Worm (Caenorhabditis elegans): ENCODE results near the gene F55B12.2.

The F55B12.2 gene

ce11 chrV:13787225-13787898 is 29.4 kb downstream of the F55B12.2 start, which contains the start of the genes F53C11.4 and F53C11.5:
TSS of gene F53C11.4 (minus strand) at chrV:13787352.
TSS of gene F53C11.5 (plus strand) at chrV:13787549.
- TF ChIP-seq C34F6.9 (tag; optimal IDR thresholded peaks at IDR 0.05): peak; percentile 71
- peak; percentile 94 for TF ChIP-seq sma-9 (GFP tag; optimal IDR thresholded peaks at IDR 0.05)
- no peak for TF ChIP-seq sma-9 (tag; optimal IDR thresholded peaks at IDR 0.05)
- TF ChIP-seq blmp-1 (tag; optimal IDR thresholded peaks at IDR 0.05; ENCODE audit: insufficient read depth): no peak
- peak; percentile 26 for TF ChIP-seq F13H6.1 (tag; optimal IDR thresholded peaks at IDR 0.05)
- TF ChIP-seq mab-5 (tag; optimal IDR thresholded peaks at IDR 0.05): no peak
- no peak for TF ChIP-seq lin-39 (tag; optimal IDR thresholded peaks at IDR 0.05)
- TF ChIP-seq lin-13 (GFP tag; optimal IDR thresholded peaks at IDR 0.05): peak; percentile 16
- no peak for TF ChIP-seq nhr-21 (tag; optimal IDR thresholded peaks at IDR 0.05)
- TF ChIP-seq nhr-129 (tag; optimal IDR thresholded peaks at IDR 0.05): peak; percentile 13
- TF ChIP-seq ztf-4 (tag; optimal IDR thresholded peaks at IDR 0.05): no peak
- peak in 1 of 2 experiments; percentile 77 for TF ChIP-seq lsy-2 (tag; optimal IDR thresholded peaks at IDR 0.05)
- no peak for TF ChIP-seq elt-1 (tag; optimal IDR thresholded peaks at IDR 0.05)
- no peak for TF ChIP-seq mbf-1 (tag; optimal IDR thresholded peaks at IDR 0.05)
- no peak for TF ChIP-seq nhr-6 (tag; optimal IDR thresholded peaks at IDR 0.05)
- peak; percentile 32 for TF ChIP-seq ama-1 (optimal IDR thresholded peaks at IDR 0.05)
- TF ChIP-seq unc-39 (tag; optimal IDR thresholded peaks at IDR 0.05): no peak
- TF ChIP-seq dmd-4 (tag; optimal IDR thresholded peaks at IDR 0.05): no peak
- no peak for TF ChIP-seq nhr-10 (tag; optimal IDR thresholded peaks at IDR 0.05)
- peak; percentile 17 for TF ChIP-seq gmeb-1 (tag; optimal IDR thresholded peaks at IDR 0.05)
- TF ChIP-seq mdl-1 (tag; optimal IDR thresholded peaks at IDR 0.05): no peak
- TF ChIP-seq elt-3 (tag; optimal IDR thresholded peaks at IDR 0.05): no peak
- no peak for TF ChIP-seq peb-1 (tag; optimal IDR thresholded peaks at IDR 0.05)
- no peak for TF ChIP-seq unc-55 (GFP tag; optimal IDR thresholded peaks at IDR 0.05)
- peak; percentile 59 for TF ChIP-seq fos-1 (tag; optimal IDR thresholded peaks at IDR 0.05)
- peak; percentile 49 for TF ChIP-seq crh-2 (tag; optimal IDR thresholded peaks at IDR 0.05)
- TF ChIP-seq lin-11 (tag; optimal IDR thresholded peaks at IDR 0.05): no peak
- no peak for TF ChIP-seq nhr-12 (tag; optimal IDR thresholded peaks at IDR 0.05)
- TF ChIP-seq Y55F3AM.14 (GFP tag; optimal IDR thresholded peaks at IDR 0.05): no peak
- TF ChIP-seq ztf-1 (GFP tag; conservative IDR thresholded peaks at IDR 0.05): no peak
- TF ChIP-seq ceh-82 (tag; optimal IDR thresholded peaks at IDR 0.05): no peak
- TF ChIP-seq sma-3 (GFP tag; optimal IDR thresholded peaks at IDR 0.05): peak; percentile 94
- no peak for TF ChIP-seq unc-62 (GFP tag; optimal IDR thresholded peaks at IDR 0.05)
- TF ChIP-seq ZK546.5 (tag; optimal IDR thresholded peaks at IDR 0.05): no peak
- no peak for TF ChIP-seq ceh-16 (tag; optimal IDR thresholded peaks at IDR 0.05)
- peak; percentile 0 for TF ChIP-seq egl-27 (tag; optimal IDR thresholded peaks at IDR 0.05)

ce11 chrV:13785767-13786166 is 31.0 kb downstream of the F55B12.2 start:
- TF ChIP-seq elt-1 (tag; optimal IDR thresholded peaks at IDR 0.05) (no peak), ZK546.5 (tag; optimal IDR thresholded peaks at IDR 0.05) (no peak), nhr-12 (tag; optimal IDR thresholded peaks at IDR 0.05) (no peak), snpc-4 (tag; optimal IDR thresholded peaks at IDR 0.05) (no peak)

- TF ChIP-seq unc-55 (GFP tag; optimal IDR thresholded peaks at IDR 0.05): no peak
- no peak for TF ChIP-seq nhr-12 (tag; optimal IDR thresholded peaks at IDR 0.05)
- peak; percentile 4 for TF ChIP-seq nhr-129 (tag; optimal IDR thresholded peaks at IDR 0.05)
- peak; percentile 26 for TF ChIP-seq fos-1 (tag; optimal IDR thresholded peaks at IDR 0.05)
- TF ChIP-seq sma-9 (GFP tag; optimal IDR thresholded peaks at IDR 0.05): peak; percentile 34
- TF ChIP-seq sma-9 (tag; optimal IDR thresholded peaks at IDR 0.05): no peak
These were observed 34.6 kb downstream of the F55B12.2 start, which contains the start of gene decr-1.1 for ce11 chrV:13782190-13782589. TSS of gene decr-1.1 (plus strand) at chrV:13782399.

- no peak for TF ChIP-seq egl-27 (tag; optimal IDR thresholded peaks at IDR 0.05)
- no peak for TF ChIP-seq lin-13 (GFP tag; optimal IDR thresholded peaks at IDR 0.05)
- no peak for TF ChIP-seq nhr-6 (tag; optimal IDR thresholded peaks at IDR 0.05)
- no peak for TF ChIP-seq ceh-16 (tag; optimal IDR thresholded peaks at IDR 0.05)
- TF ChIP-seq nhr-10 (tag; optimal IDR thresholded peaks at IDR 0.05): no peak
- no peak for TF ChIP-seq mdl-1 (tag; optimal IDR thresholded peaks at IDR 0.05)
- no peak for TF ChIP-seq ZK546.5 (tag; optimal IDR thresholded peaks at IDR 0.05)
- TF ChIP-seq unc-62 (GFP tag; optimal IDR thresholded peaks at IDR 0.05): no peak
- no peak for TF ChIP-seq R02D3.7 (tag; optimal IDR thresholded peaks at IDR 0.05)
- no peak for TF ChIP-seq peb-1 (tag; optimal IDR thresholded peaks at IDR 0.05)
- TF ChIP-seq dmd-4 (tag; optimal IDR thresholded peaks at IDR 0.05): no peak
- TF ChIP-seq crh-2 (tag; optimal IDR thresholded peaks at IDR 0.05): no peak
- no peak for TF ChIP-seq aly-2 (tag; optimal IDR thresholded peaks at IDR 0.05)
- no peak for TF ChIP-seq nhr-129 (tag; optimal IDR thresholded peaks at IDR 0.05)
- TF ChIP-seq zag-1 (tag; optimal IDR thresholded peaks at IDR 0.05): no peak
These were observed 35.9 kb downstream of the F55B12.2 start for ce11 chrV:13780902-13781301.
